Worm (Caenorhabditis elegans) whole organism, midembryonic: ENCODE measurements around the gene his-1.

Experiments
- T22C8.4 ChIP-seq: fragments of 200-800 bp; sonication (Bioruptor generic); IDR thresholded peaks from 2 replicates; pipeline ENCODE4 v1.3.6; 2022; ENCODE audit warnings: missing genetic modification characterization, missing compliant biosample characterization
- cog-1 ChIP-seq: sonication (generic microtip); optimal IDR thresholded peaks from 2 replicates; lab custom pipeline; 2016; ENCODE audit warnings: missing genetic modification characterization, missing compliant biosample characterization
- klf-2 ChIP-seq: fragments of 200-800 bp; sonication (Bioruptor generic); conservative IDR thresholded peaks from 2 replicates; pipeline ENCODE4 v1.3.6; 2022; ENCODE audit warnings: missing genetic modification reagents, missing genetic modification characterization, missing compliant biosample characterization
- med-1 ChIP-seq: sonication (generic microtip); optimal IDR thresholded peaks from 2 replicates; lab custom pipeline; 2017; ENCODE audit warnings: missing genetic modification characterization, mild to moderate bottlenecking, missing compliant biosample characterization, antibody characterized with exemption, missing genetic modification reagents; ENCODE audit not compliant: insufficient read depth
- ztf-23 ChIP-seq: fragments of 200-800 bp; sonication (Bioruptor generic); IDR thresholded peaks from 2 replicates; pipeline ENCODE4 v1.3.6; 2022; ENCODE audit warnings: missing genetic modification reagents, missing genetic modification characterization, missing compliant biosample characterization

DNA sequence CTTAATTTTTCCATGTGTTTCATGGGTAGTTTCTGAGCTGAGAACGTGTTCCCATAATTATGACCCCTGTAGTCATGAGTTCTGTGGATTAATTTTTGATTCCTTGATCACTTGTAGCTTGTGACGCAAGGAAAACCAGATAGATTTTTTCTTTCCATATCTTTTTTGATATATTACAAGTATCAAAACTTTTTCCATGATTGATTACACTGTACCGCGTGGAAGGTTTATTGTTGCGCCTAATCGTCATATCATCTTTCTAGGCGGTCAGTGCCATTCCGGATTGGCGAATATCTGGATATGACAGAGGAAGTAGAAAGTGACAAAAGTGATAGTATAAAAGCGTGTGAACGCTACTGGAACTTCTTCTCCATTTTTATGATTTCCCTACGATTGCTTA, 4.3 kb downstream of the his-1 start, which contains the start of gene ZK285.2:
- TF ChIP-seq ztf-23 (GFP tag; lab: Robert Waterston, UW): no peak
- TF ChIP-seq klf-2 (GFP tag; lab: Robert Waterston, UW): no peak
- no peak for TF ChIP-seq med-1 (GFP tag; lab: Kevin White, UChicago)
- no peak for TF ChIP-seq cog-1 (tag; lab: Kevin White, UChicago)
- no peak for TF ChIP-seq T22C8.4 (GFP tag; lab: Robert Waterston, UW)
